Worm (Caenorhabditis elegans) whole organism, L2 larva: Measurements from ENCODE around the gene C06A1.6.

ENCODE experiments used
- C34F6.9 ChIP-seq: fragments of 150-350 bp; optimal IDR thresholded peaks from 2 replicates; lab custom pipeline; 2014; ENCODE audit warnings: missing biosample characterization, missing genetic modification characterization
- F13H6.1 ChIP-seq: sonication (generic microtip); optimal IDR thresholded peaks from 2 replicates; lab custom pipeline; 2016; ENCODE audit warnings: missing genetic modification characterization, missing compliant biosample characterization
- R02D3.7 ChIP-seq: fragments of 150-350 bp; optimal IDR thresholded peaks from 2 replicates; lab custom pipeline; 2014; ENCODE audit warnings: missing biosample characterization, missing genetic modification characterization
- blmp-1 ChIP-seq: sonication (generic microtip); optimal IDR thresholded peaks from 2 replicates; lab custom pipeline; 2017; ENCODE audit warnings: missing genetic modification characterization, mild to moderate bottlenecking, missing compliant biosample characterization, antibody characterized with exemption, moderate library complexity; ENCODE audit not compliant: insufficient read depth
- ceh-16 ChIP-seq: fragments of 150-350 bp; optimal IDR thresholded peaks from 2 replicates; lab custom pipeline; 2014; ENCODE audit warnings: missing biosample characterization, missing genetic modification characterization
- crh-2 ChIP-seq: sonication (generic microtip); optimal IDR thresholded peaks from 2 replicates; lab custom pipeline; 2017; ENCODE audit warnings: missing biosample characterization, missing genetic modification characterization
- dmd-4 ChIP-seq: sonication (generic microtip); optimal IDR thresholded peaks from 2 replicates; lab custom pipeline; 2017; ENCODE audit warnings: missing biosample characterization, missing genetic modification characterization
- elt-1 ChIP-seq: fragments of 150-350 bp; optimal IDR thresholded peaks from 2 replicates; lab custom pipeline; 2014; ENCODE audit warnings: missing biosample characterization, missing genetic modification characterization
- elt-3 ChIP-seq: sonication (generic microtip); optimal IDR thresholded peaks from 2 replicates; lab custom pipeline; 2017; ENCODE audit warnings: missing biosample characterization, missing genetic modification characterization
- fos-1 ChIP-seq: fragments of 150-350 bp; optimal IDR thresholded peaks from 2 replicates; lab custom pipeline; 2014; ENCODE audit warnings: missing biosample characterization, missing genetic modification characterization
- gmeb-1 ChIP-seq: fragments of 150-350 bp; optimal IDR thresholded peaks from 2 replicates; lab custom pipeline; 2014; ENCODE audit warnings: missing biosample characterization, missing genetic modification characterization
- lin-11 ChIP-seq: fragments of 150-350 bp; sonication (generic microtip); optimal IDR thresholded peaks from 2 replicates; lab custom pipeline; 2014; ENCODE audit warnings: missing biosample characterization, missing genetic modification characterization, inconsistent platforms, mixed read lengths
- lin-13 ChIP-seq: fragments of 150-350 bp; optimal IDR thresholded peaks from 2 replicates; lab custom pipeline; 2014; ENCODE audit warnings: missing biosample characterization, missing genetic modification reagents, missing genetic modification characterization
- lsy-2 ChIP-seq, 2 experiments: fragments of 150-350 bp in 1 of 2; sonication (generic microtip) in 1 of 2; optimal IDR thresholded peaks; 2 replicates each; lab custom pipeline; 2014 to 2017; ENCODE audit warnings: missing biosample characterization in 2 of 2, missing genetic modification characterization in 2 of 2
- mab-5 ChIP-seq: fragments of 150-350 bp; optimal IDR thresholded peaks from 2 replicates; lab custom pipeline; 2014; ENCODE audit warnings: missing biosample characterization, missing genetic modification characterization
- mbf-1 ChIP-seq: sonication (generic microtip); optimal IDR thresholded peaks from 2 replicates; lab custom pipeline; 2017; ENCODE audit warnings: missing biosample characterization, missing genetic modification characterization
- nhr-10 ChIP-seq: sonication (generic microtip); optimal IDR thresholded peaks from 2 replicates; lab custom pipeline; 2017; ENCODE audit warnings: missing biosample characterization, missing genetic modification characterization
- nhr-11 ChIP-seq: fragments of 150-350 bp; optimal IDR thresholded peaks from 2 replicates; lab custom pipeline; 2014; ENCODE audit warnings: missing biosample characterization, missing genetic modification characterization
- nhr-129 ChIP-seq: fragments of 150-350 bp; optimal IDR thresholded peaks from 2 replicates; lab custom pipeline; 2014; ENCODE audit warnings: missing biosample characterization, missing genetic modification characterization
- nhr-21 ChIP-seq: fragments of 150-350 bp; optimal IDR thresholded peaks from 2 replicates; lab custom pipeline; 2014; ENCODE audit warnings: missing biosample characterization, missing genetic modification characterization
- nhr-237 ChIP-seq: fragments of 150-350 bp; optimal IDR thresholded peaks from 2 replicates; lab custom pipeline; 2014; ENCODE audit warnings: missing biosample characterization, missing genetic modification characterization
- nhr-25 ChIP-seq: fragments of 150-350 bp; sonication (generic microtip); optimal IDR thresholded peaks from 3 replicates; lab custom pipeline; 2014; ENCODE audit warnings: missing biosample characterization, missing genetic modification characterization
- nhr-6 ChIP-seq: fragments of 150-350 bp; optimal IDR thresholded peaks from 2 replicates; lab custom pipeline; 2014; ENCODE audit warnings: missing biosample characterization, missing genetic modification characterization
- peb-1 ChIP-seq: fragments of 150-350 bp; optimal IDR thresholded peaks from 2 replicates; lab custom pipeline; 2014; ENCODE audit warnings: missing biosample characterization, missing genetic modification characterization
- sem-4 ChIP-seq: fragments of 150-350 bp; optimal IDR thresholded peaks from 2 replicates; lab custom pipeline; 2014; ENCODE audit warnings: missing biosample characterization, missing genetic modification reagents, missing genetic modification characterization
- skn-1 ChIP-seq: sonication (generic microtip); optimal IDR thresholded peaks from 2 replicates; lab custom pipeline; 2017; ENCODE audit warnings: missing biosample characterization, missing genetic modification characterization
- sma-3 ChIP-seq: sonication (generic microtip); optimal IDR thresholded peaks from 2 replicates; lab custom pipeline; 2016; ENCODE audit warnings: missing genetic modification reagents, missing genetic modification characterization, missing compliant biosample characterization
- sma-9 ChIP-seq, 2 experiments: fragments of 150-350 bp in 1 of 2; sonication (generic microtip) in 1 of 2; optimal IDR thresholded peaks; 2 replicates each; lab custom pipeline; 2014 to 2016; ENCODE audit warnings: missing genetic modification characterization in 2 of 2, mild to moderate bottlenecking in 1 of 2, missing biosample characterization in 1 of 2, missing compliant biosample characterization in 1 of 2, missing genetic modification reagents in 1 of 2, moderate library complexity in 1 of 2
- snpc-4 ChIP-seq: fragments of 150-350 bp; optimal IDR thresholded peaks from 2 replicates; lab custom pipeline; 2014; ENCODE audit warnings: missing biosample characterization, missing genetic modification characterization
- unc-39 ChIP-seq: fragments of 150-350 bp; optimal IDR thresholded peaks from 2 replicates; lab custom pipeline; 2014; ENCODE audit warnings: missing biosample characterization, missing genetic modification characterization
- unc-55 ChIP-seq: fragments of 150-350 bp; sonication (generic microtip); optimal IDR thresholded peaks from 3 replicates; lab custom pipeline; 2014; ENCODE audit warnings: missing biosample characterization, missing genetic modification reagents, missing genetic modification characterization
- unc-62 ChIP-seq: fragments of 150-350 bp; optimal IDR thresholded peaks from 2 replicates; lab custom pipeline; 2014; ENCODE audit warnings: missing biosample characterization, missing genetic modification reagents, missing genetic modification characterization
- zag-1 ChIP-seq: fragments of 150-350 bp; optimal IDR thresholded peaks from 2 replicates; lab custom pipeline; 2014; ENCODE audit warnings: missing biosample characterization, missing genetic modification characterization
- ztf-11 ChIP-seq: sonication (generic microtip); optimal IDR thresholded peaks from 2 replicates; lab custom pipeline; 2017; ENCODE audit warnings: missing biosample characterization, missing genetic modification characterization
- ztf-4 ChIP-seq: fragments of 150-350 bp; optimal IDR thresholded peaks from 2 replicates; lab custom pipeline; 2014; ENCODE audit warnings: missing biosample characterization, missing genetic modification characterization

C06A1.6 gene

DNA sequence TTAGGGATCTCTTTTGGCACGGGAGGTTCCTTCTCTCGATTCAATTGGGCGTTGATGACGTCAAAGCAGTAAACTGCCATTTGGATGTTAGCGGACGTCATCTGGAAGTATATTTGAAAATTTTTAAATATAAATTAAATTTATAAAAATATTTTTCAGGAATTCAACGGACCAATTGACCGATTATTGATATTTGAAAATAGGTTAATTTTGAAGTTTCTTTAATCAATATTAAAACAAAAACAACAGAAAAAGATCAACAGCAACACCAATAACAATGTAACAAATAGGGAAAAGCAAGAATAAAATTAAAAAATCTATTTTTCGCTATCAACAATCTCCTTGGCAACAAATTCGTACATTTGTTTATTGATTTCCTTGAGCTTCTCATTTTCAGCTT is 25.2 kb downstream of the C06A1.6 start, which contains the start of gene R166.3:
R166.3 (minus strand) TSS at position 101 of the 400 bp plus-strand sequence.
- TF ChIP-seq dmd-4 (tag; lab: Kevin White, UChicago) (no peak), crh-2 (tag; lab: Kevin White, UChicago) (no peak), ztf-11 (tag; lab: Kevin White, UChicago) (no peak), mab-5 (tag; lab: Kevin White, UChicago) (no peak), ztf-4 (tag; lab: Kevin White, UChicago) (no peak)
- TF ChIP-seq, all 48 proteins: peak for 0

DNA sequence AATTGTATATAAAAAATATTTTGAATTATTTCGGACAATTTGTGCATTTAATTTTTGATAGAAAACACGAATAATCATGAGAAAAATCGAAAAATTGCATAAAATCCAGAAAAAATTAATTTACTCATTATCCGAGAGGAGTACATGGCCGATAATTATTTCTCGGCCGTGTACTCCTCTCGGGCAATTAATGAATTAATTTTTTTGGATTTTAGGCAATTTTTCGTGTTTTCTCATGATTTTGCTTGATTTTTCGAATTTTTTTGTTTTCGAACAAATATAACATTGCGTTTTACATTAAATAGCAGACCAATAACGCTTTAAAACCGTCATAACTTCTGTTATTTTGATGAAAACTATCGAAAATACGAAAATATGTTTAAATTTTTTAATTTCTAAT is 26.5 kb downstream of the C06A1.6 start:
- TF ChIP-seq nhr-11 (tag; lab: Kevin White, UChicago) (no peak), nhr-21 (tag; lab: Kevin White, UChicago) (peak; percentile 44), peb-1 (tag; lab: Kevin White, UChicago) (no peak), lin-13 (GFP tag; lab: Kevin White, UChicago) (peak; percentile 13), sma-9 (GFP tag; optimal IDR thresholded peaks at IDR 0.05; lab: Kevin White, UChicago) (peak; percentile 67), sma-9 (tag; optimal IDR thresholded peaks at IDR 0.05; lab: Kevin White, UChicago) (no peak), F13H6.1 (tag; lab: Kevin White, UChicago) (peak; percentile 55), fos-1 (tag; lab: Kevin White, UChicago) (peak; percentile 38), gmeb-1 (tag; lab: Kevin White, UChicago) (peak; percentile 72), lsy-2 (tag; optimal IDR thresholded peaks at IDR 0.05; lab: Kevin White, UChicago) (peak; percentile 48 to 80), nhr-237 (tag; lab: Kevin White, UChicago) (no peak), mbf-1 (no peak), R02D3.7 (tag; lab: Kevin White, UChicago) (peak; percentile 12), unc-39 (tag; lab: Kevin White, UChicago) (no peak), crh-2 (tag; lab: Kevin White, UChicago) (peak; percentile 58), snpc-4 (tag; lab: Kevin White, UChicago) (no peak), nhr-25 (tag; lab: Kevin White, UChicago) (peak; percentile 71), sma-3 (peak; percentile 73), C34F6.9 (tag; lab: Kevin White, UChicago) (peak; percentile 63), unc-55 (GFP tag; lab: Kevin White, UChicago) (peak; percentile 57)

ce11 chrII:10537571-10537970 is 26.9 kb downstream of the C06A1.6 start, which contains the start of gene R166.2:
Gene R166.2, minus strand, starts transcription at chrII:10537671.
- TF ChIP-seq skn-1 (tag; lab: Kevin White, UChicago) (no peak), blmp-1 (tag; lab: Kevin White, UChicago) (no peak), crh-2 (tag; lab: Kevin White, UChicago) (no peak), sem-4 (tag; lab: Kevin White, UChicago) (no peak), ztf-4 (tag; lab: Kevin White, UChicago) (no peak), mbf-1 (no peak), fos-1 (tag; lab: Kevin White, UChicago) (no peak)

DNA sequence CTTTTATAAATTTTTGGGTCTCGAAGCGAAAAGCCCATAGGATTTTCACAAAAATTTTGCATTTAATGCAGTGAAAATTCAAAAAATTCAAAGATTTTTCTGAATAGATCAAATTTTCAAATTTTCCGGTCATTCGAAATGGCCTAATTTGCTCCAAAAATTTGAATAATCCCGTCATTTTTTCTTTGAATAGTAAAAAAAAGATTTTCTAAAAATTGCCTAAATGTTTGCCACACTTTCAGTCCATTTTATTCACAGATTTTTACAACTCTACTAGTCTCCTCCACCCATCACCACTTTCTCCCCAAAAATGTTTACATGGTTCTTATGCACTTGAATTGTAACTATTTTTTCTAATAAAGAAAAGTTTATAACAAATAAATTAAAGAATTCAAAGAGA is 30.5 kb downstream of the C06A1.6 start:
- no peak for TF ChIP-seq nhr-10 (tag; lab: Kevin White, UChicago)

- TF ChIP-seq dmd-4 (tag; lab: Kevin White, UChicago) (no peak), elt-1 (tag; lab: Kevin White, UChicago) (no peak), sma-9 (GFP tag; optimal IDR thresholded peaks at IDR 0.05; lab: Kevin White, UChicago) (no peak), sma-9 (tag; optimal IDR thresholded peaks at IDR 0.05; lab: Kevin White, UChicago) (no peak), F13H6.1 (tag; lab: Kevin White, UChicago) (no peak), nhr-237 (tag; lab: Kevin White, UChicago) (no peak), crh-2 (tag; lab: Kevin White, UChicago) (no peak), unc-55 (GFP tag; lab: Kevin White, UChicago) (no peak), nhr-6 (tag; lab: Kevin White, UChicago) (no peak), sma-3 (no peak), C34F6.9 (tag; lab: Kevin White, UChicago) (no peak), ceh-16 (tag; lab: Kevin White, UChicago) (no peak), nhr-129 (tag; lab: Kevin White, UChicago) (no peak), elt-3 (tag; lab: Kevin White, UChicago) (no peak), nhr-21 (tag; lab: Kevin White, UChicago) (no peak), nhr-11 (tag; lab: Kevin White, UChicago) (no peak), lin-11 (tag; lab: Kevin White, UChicago) (no peak), unc-62 (GFP tag; lab: Kevin White, UChicago) (no peak), fos-1 (tag; lab: Kevin White, UChicago) (no peak), zag-1 (tag; lab: Kevin White, UChicago) (no peak)
Measured at ce11 chrII:10531604-10532003, 32.9 kb downstream of the C06A1.6 start.
